Fruit fly (Drosophila melanogaster) whole organism, embryonic: ENCODE results near the gene CG33191.
A peak's percentile ranks its signal among the peaks of the same experiment; 100 is the strongest.

Experiments used
- Ada2b ChIP-seq: fragments of 200-800 bp; sonication (Bioruptor generic); IDR thresholded peaks from 2 replicates; pipeline ENCODE4 v1.3.6; 2022; ENCODE audit warnings: missing biosample characterization, missing genetic modification characterization
- BEAF-32 ChIP-seq: fragments of 200-800 bp; sonication (Bioruptor generic); optimal IDR thresholded peaks from 3 replicates; lab custom pipeline; 2017; ENCODE audit warnings: missing biosample characterization, missing genetic modification characterization, mild to moderate bottlenecking, moderate library complexity, missing genetic modification reagents
- CG10431 ChIP-seq: fragments of 200-800 bp; sonication (Bioruptor generic); optimal IDR thresholded peaks from 3 replicates; lab custom pipeline; 2018; ENCODE audit warnings: missing biosample characterization, mild to moderate bottlenecking, missing genetic modification characterization
- CG12236 ChIP-seq: fragments of 200-800 bp; sonication (Bioruptor generic); optimal IDR thresholded peaks from 2 replicates; lab custom pipeline; 2016; ENCODE audit warnings: missing biosample characterization, missing genetic modification characterization
- CG1233 ChIP-seq: fragments of 200-800 bp; sonication (Bioruptor generic); optimal IDR thresholded peaks from 4 replicates; lab custom pipeline; 2018; ENCODE audit warnings: missing biosample characterization, mild to moderate bottlenecking, missing genetic modification characterization
- CG12659 ChIP-seq: fragments of 200-800 bp; sonication (Bioruptor generic); optimal IDR thresholded peaks from 3 replicates; lab custom pipeline; 2017; ENCODE audit warnings: mild to moderate bottlenecking, missing biosample characterization, missing genetic modification reagents, missing genetic modification characterization
- CG13624 ChIP-seq: fragments of 200-800 bp; sonication (Bioruptor generic); optimal IDR thresholded peaks from 2 replicates; lab custom pipeline; 2016; ENCODE audit warnings: missing biosample characterization, missing genetic modification characterization
- CG13775 ChIP-seq: fragments of 200-800 bp; sonication (Bioruptor generic); optimal IDR thresholded peaks from 3 replicates; lab custom pipeline; 2017; ENCODE audit warnings: missing biosample characterization, mild to moderate bottlenecking, missing genetic modification characterization
- CG14860 ChIP-seq: fragments of 200-800 bp; sonication (Bioruptor generic); IDR thresholded peaks from 3 replicates; pipeline ENCODE4 v1.3.6; 2022; ENCODE audit warnings: missing biosample characterization, missing genetic modification characterization; ENCODE audit not compliant: partially characterized antibody
- CG16779 ChIP-seq: fragments of 200-800 bp; sonication (Bioruptor generic); IDR thresholded peaks from 2 replicates; pipeline ENCODE4 v1.3.6; 2022; ENCODE audit warnings: missing biosample characterization, missing genetic modification characterization
- CG17186 ChIP-seq: fragments of 200-800 bp; sonication (Bioruptor generic); optimal IDR thresholded peaks from 3 replicates; lab custom pipeline; 2017; ENCODE audit warnings: missing biosample characterization, missing genetic modification reagents, missing genetic modification characterization
- CG17361 ChIP-seq: fragments of 200-800 bp; sonication (Bioruptor generic); IDR thresholded peaks from 3 replicates; pipeline ENCODE4 v1.3.6; 2022; ENCODE audit warnings: missing biosample characterization, missing genetic modification characterization
- CG17385 ChIP-seq: fragments of 200-800 bp; sonication (Bioruptor generic); optimal IDR thresholded peaks from 3 replicates; lab custom pipeline; 2018; ENCODE audit warnings: missing biosample characterization, mild to moderate bottlenecking, missing genetic modification characterization
- CG17912 ChIP-seq: fragments of 200-800 bp; sonication (Bioruptor generic); optimal IDR thresholded peaks from 2 replicates; lab custom pipeline; 2018; ENCODE audit warnings: missing biosample characterization, mild to moderate bottlenecking, missing genetic modification characterization
- CG2116 ChIP-seq: fragments of 200-800 bp; sonication (Bioruptor generic); optimal IDR thresholded peaks from 3 replicates; lab custom pipeline; 2018; ENCODE audit warnings: missing biosample characterization, mild to moderate bottlenecking, missing genetic modification characterization
- CG2120 ChIP-seq: fragments of 200-800 bp; sonication (Bioruptor generic); optimal IDR thresholded peaks from 3 replicates; lab custom pipeline; 2016; ENCODE audit warnings: missing biosample characterization, missing genetic modification characterization
- CG43689 ChIP-seq: fragments of 200-800 bp; sonication (Bioruptor generic); IDR thresholded peaks from 2 replicates; pipeline ENCODE4 v1.3.6; 2022; ENCODE audit warnings: missing biosample characterization, missing genetic modification characterization
- CG4707 ChIP-seq: fragments of 200-800 bp; sonication (Bioruptor generic); optimal IDR thresholded peaks from 2 replicates; lab custom pipeline; 2018; ENCODE audit warnings: missing biosample characterization, mild to moderate bottlenecking, missing genetic modification characterization, moderate library complexity
- CG6813 ChIP-seq: fragments of 200-800 bp; sonication (Bioruptor generic); optimal IDR thresholded peaks from 2 replicates; lab custom pipeline; 2017; ENCODE audit warnings: missing biosample characterization, missing genetic modification characterization, mild to moderate bottlenecking, moderate library complexity, missing genetic modification reagents
- CG7928 ChIP-seq: fragments of 200-800 bp; sonication (Bioruptor generic); optimal IDR thresholded peaks from 2 replicates; lab custom pipeline; 2017; ENCODE audit warnings: missing biosample characterization, mild to moderate bottlenecking, missing genetic modification characterization
- CG8290 ChIP-seq, 3 experiments: fragments of 200-800 bp; sonication (Bioruptor generic); optimal IDR thresholded peaks; 2 replicates each; lab custom pipeline; 2016 to 2019; ENCODE audit warnings: missing biosample characterization in 3 of 3, missing genetic modification characterization in 3 of 3, mild to moderate bottlenecking in 2 of 3, moderate library complexity in 1 of 3
- CG8944 ChIP-seq: fragments of 200-800 bp; sonication (Bioruptor generic); optimal IDR thresholded peaks from 3 replicates; lab custom pipeline; 2016; ENCODE audit warnings: missing biosample characterization, missing genetic modification characterization
- CrebB ChIP-seq: fragments of 200-800 bp; sonication (Bioruptor generic); optimal IDR thresholded peaks from 3 replicates; lab custom pipeline; 2018; ENCODE audit warnings: missing biosample characterization, mild to moderate bottlenecking, missing genetic modification characterization
- E2f2 ChIP-seq: fragments of 200-800 bp; sonication (Bioruptor generic); IDR thresholded peaks from 2 replicates; pipeline ENCODE4 v1.3.6; 2022; ENCODE audit warnings: missing biosample characterization, missing genetic modification characterization
- Hsf ChIP-seq: fragments of 200-800 bp; sonication (Bioruptor generic); optimal IDR thresholded peaks from 3 replicates; lab custom pipeline; 2016; ENCODE audit warnings: missing biosample characterization, missing genetic modification characterization
- Mes4 ChIP-seq: fragments of 200-800 bp; sonication (Bioruptor generic); optimal IDR thresholded peaks from 2 replicates; lab custom pipeline; 2016; ENCODE audit warnings: missing biosample characterization, missing genetic modification characterization
- Myb ChIP-seq: fragments of 200-800 bp; sonication (Bioruptor generic); optimal IDR thresholded peaks from 2 replicates; lab custom pipeline; 2016; ENCODE audit warnings: missing biosample characterization, missing genetic modification characterization
- Oaz ChIP-seq: fragments of 200-800 bp; sonication (Bioruptor generic); IDR thresholded peaks from 2 replicates; pipeline ENCODE4 v1.3.6; 2022; ENCODE audit warnings: missing biosample characterization, missing genetic modification characterization
- Sry-β ChIP-seq: fragments of 200-800 bp; sonication (Bioruptor generic); optimal IDR thresholded peaks from 2 replicates; lab custom pipeline; 2018; ENCODE audit warnings: missing biosample characterization, mild to moderate bottlenecking, missing genetic modification characterization, moderate library complexity
- Usf ChIP-seq: fragments of 200-800 bp; sonication (Bioruptor generic); optimal IDR thresholded peaks from 2 replicates; lab custom pipeline; 2017; ENCODE audit warnings: missing genotype, missing biosample characterization, missing genetic modification characterization
- Xbp1 ChIP-seq: fragments of 200-800 bp; sonication (Bioruptor generic); optimal IDR thresholded peaks from 3 replicates; lab custom pipeline; 2016; ENCODE audit warnings: missing biosample characterization, mild to moderate bottlenecking, missing genetic modification characterization
- Xrp1 ChIP-seq: fragments of 200-800 bp; sonication (Bioruptor generic); IDR thresholded peaks from 2 replicates; pipeline ENCODE4 v1.3.6; 2022; ENCODE audit warnings: missing biosample characterization, missing genetic modification characterization
- ap ChIP-seq: fragments of 200-800 bp; sonication (Bioruptor generic); IDR thresholded peaks from 2 replicates; pipeline ENCODE4 v1.3.6; 2022; ENCODE audit warnings: missing biosample characterization, missing genetic modification characterization
- chif ChIP-seq, 2 experiments: fragments of 200-800 bp; sonication (Bioruptor generic); optimal IDR thresholded peaks; 3 replicates each; lab custom pipeline; 2016; ENCODE audit warnings: missing biosample characterization in 2 of 2, missing genetic modification characterization in 2 of 2
- gce ChIP-seq: fragments of 200-800 bp; sonication (Bioruptor generic); IDR thresholded peaks from 3 replicates; pipeline ENCODE4 v1.3.6; 2022; ENCODE audit warnings: missing biosample characterization, missing genetic modification characterization
- gem ChIP-seq: fragments of 200-800 bp; sonication (Bioruptor generic); optimal IDR thresholded peaks from 2 replicates; lab custom pipeline; 2019; ENCODE audit warnings: missing biosample characterization, mild to moderate bottlenecking, missing genetic modification characterization, moderate library complexity
- knrl ChIP-seq: fragments of 200-800 bp; sonication (Bioruptor generic); IDR thresholded peaks from 3 replicates; pipeline ENCODE4 v1.3.6; 2022; ENCODE audit warnings: missing biosample characterization, missing genetic modification characterization; ENCODE audit not compliant: partially characterized antibody
- lmd ChIP-seq: fragments of 200-800 bp; sonication (Bioruptor generic); IDR thresholded peaks from 2 replicates; pipeline ENCODE4 v1.3.6; 2022; ENCODE audit warnings: missing biosample characterization, missing genetic modification characterization
- lola ChIP-seq, 3 experiments: fragments of >200 bp in 2 of 3; fragments of 200-800 bp in 1 of 3; sonication (Bioruptor generic) in 1 of 3; optimal IDR thresholded peaks; 2 replicates each; lab custom pipeline; 2017 to 2019; ENCODE audit warnings: missing biosample characterization in 3 of 3, missing genetic modification characterization in 3 of 3, mild to moderate bottlenecking in 1 of 3, moderate library complexity in 1 of 3
- pan ChIP-seq, 4 experiments: fragments of >200 bp in 3 of 4; fragments of 200-800 bp in 1 of 4; sonication (Bioruptor generic) in 1 of 4; optimal IDR thresholded peaks in 3 of 4; IDR thresholded peaks in 1 of 4; 2 replicates each; pipeline versions ENCODE4 v1.3.6 to Lab custom; 2017 to 2022; ENCODE audit warnings: missing biosample characterization in 2 of 4, missing genetic modification characterization in 2 of 4, mixed read lengths in 1 of 4
- peb ChIP-seq: fragments of 200-800 bp; sonication (Bioruptor generic); IDR thresholded peaks from 2 replicates; pipeline ENCODE4 v1.3.6; 2022; ENCODE audit warnings: missing biosample characterization, missing genetic modification characterization
- scrt ChIP-seq: fragments of 200-800 bp; sonication (Bioruptor generic); optimal IDR thresholded peaks from 2 replicates; lab custom pipeline; 2018; ENCODE audit warnings: missing biosample characterization, mild to moderate bottlenecking, missing genetic modification characterization, moderate library complexity
- sima ChIP-seq: fragments of 200-800 bp; sonication (Bioruptor generic); optimal IDR thresholded peaks from 2 replicates; lab custom pipeline; 2016; ENCODE audit warnings: missing biosample characterization, missing genetic modification characterization
- slbo ChIP-seq: fragments of 200-800 bp; sonication (Bioruptor generic); IDR thresholded peaks from 2 replicates; pipeline ENCODE4 v1.3.6; 2022; ENCODE audit warnings: missing biosample characterization, missing genetic modification characterization
- tll ChIP-seq, 2 experiments: fragments of 200-800 bp in 1 of 2; fragments of >200 bp in 1 of 2; sonication (Bioruptor generic) in 1 of 2; optimal IDR thresholded peaks; 2 replicates each; lab custom pipeline; 2017 to 2019; ENCODE audit warnings: missing biosample characterization in 2 of 2, missing genetic modification characterization in 2 of 2, mild to moderate bottlenecking in 1 of 2, moderate library complexity in 1 of 2
- unc-4 ChIP-seq: fragments of 200-800 bp; sonication (Bioruptor generic); IDR thresholded peaks from 2 replicates; pipeline ENCODE4 v1.3.6; 2022; ENCODE audit warnings: missing biosample characterization, missing genetic modification characterization; ENCODE audit not compliant: partially characterized antibody
- unpg ChIP-seq: fragments of 200-800 bp; sonication (Bioruptor generic); optimal IDR thresholded peaks from 3 replicates; lab custom pipeline; 2018; ENCODE audit warnings: missing biosample characterization, mild to moderate bottlenecking, missing genetic modification characterization, moderate library complexity
- vfl ChIP-seq: fragments of 200-800 bp; sonication (Bioruptor generic); optimal IDR thresholded peaks from 2 replicates; lab custom pipeline; 2016; ENCODE audit warnings: missing biosample characterization, missing genetic modification characterization
- zfh2 ChIP-seq: fragments of 200-800 bp; sonication (Bioruptor generic); optimal IDR thresholded peaks from 2 replicates; lab custom pipeline; 2016; ENCODE audit warnings: missing biosample characterization, missing genetic modification characterization

CG33191 gene

dm6 chr3R:8744198-8744597, 35.5 kb downstream of the CG33191 start (continued):
- TF ChIP-seq CG4707 (no peak), CG10431 (GFP tag; lab: Kevin White, UChicago) (no peak), CG17912 (GFP tag; lab: Kevin White, UChicago) (no peak), vfl (GFP tag; lab: Kevin White, UChicago) (peak; percentile 8), scrt (no peak), CG12236 (no peak), gce (0 out of 3 replicates have a peak, but pooled peaks have one; percentile 14), Myb (GFP tag; lab: Kevin White, UChicago) (no peak), ap (GFP tag; lab: Robert Waterston, UW) (no peak), CG17385 (GFP tag; lab: Kevin White, UChicago) (peak; percentile 30), knrl (GFP tag; lab: Robert Waterston, UW) (no peak), CG6813 (GFP tag; lab: Kevin White, UChicago) (no peak), pan (optimal IDR thresholded peaks at IDR 0.05; lab: Kevin White, UChicago) (no peak), pan (GFP tag; optimal IDR thresholded peaks at IDR 0.05 in 1 of 2, IDR thresholded peaks at IDR 0.05 in 1 of 2) (peak in 1 of 2 experiments; percentile 48), chif (GFP tag; optimal IDR thresholded peaks at IDR 0.05; lab: Kevin White, UChicago) (peak in 1 of 2 experiments; percentile 45), Sry-β (GFP tag; lab: Kevin White, UChicago) (no peak), CG2116 (no peak), Hsf (GFP tag; lab: Kevin White, UChicago) (peak; percentile 46), E2f2 (GFP tag; lab: Robert Waterston, UW) (0 out of 2 replicates have a peak, but pooled peaks have one; percentile 31), CG12659 (GFP tag; lab: Kevin White, UChicago) (peak; percentile 11), Oaz (GFP tag; lab: Robert Waterston, UW) (no peak), peb (GFP tag; lab: Robert Waterston, UW) (peak; percentile 10; the same call in 1 of the 2 replicates), CG17186 (GFP tag; lab: Kevin White, UChicago) (no peak), CG13775 (no peak), CrebB (tag; lab: Kevin White, UChicago) (no peak), zfh2 (GFP tag; lab: Kevin White, UChicago) (no peak), lola (GFP tag; optimal IDR thresholded peaks at IDR 0.05; lab: Kevin White, UChicago) (no peak), CG17361 (0 out of 3 replicates have a peak, but pooled peaks have one; percentile 31), unpg (peak; percentile 65), CG13624 (no peak), CG14860 (GFP tag; lab: Robert Waterston, UW) (no peak), tll (GFP tag; optimal IDR thresholded peaks at IDR 0.05; lab: Kevin White, UChicago) (no peak), Mes4 (GFP tag; lab: Kevin White, UChicago) (peak; percentile 2), CG7928 (GFP tag; lab: Kevin White, UChicago) (no peak), CG16779 (GFP tag; lab: Robert Waterston, UW) (no peak), BEAF-32 (GFP tag; lab: Kevin White, UChicago) (no peak), Xrp1 (GFP tag; lab: Robert Waterston, UW) (peak; percentile 44), unc-4 (GFP tag; lab: Robert Waterston, UW) (no peak), CG1233 (no peak), Usf (GFP tag; lab: Kevin White, UChicago) (no peak), CG2120 (GFP tag; lab: Kevin White, UChicago) (peak; percentile 63), CG8290 (GFP tag; optimal IDR thresholded peaks at IDR 0.05; lab: Kevin White, UChicago) (no peak), CG8290 (tag; optimal IDR thresholded peaks at IDR 0.05; lab: Kevin White, UChicago) (peak in 1 of 2 experiments; percentile 23), CG8944 (GFP tag; lab: Kevin White, UChicago) (peak; percentile 51), gem (peak; percentile 70), CG43689 (GFP tag; lab: Robert Waterston, UW) (no peak), slbo (GFP tag; lab: Robert Waterston, UW) (peak; percentile 35; the same call in 1 of the 2 replicates), sima (GFP tag; lab: Kevin White, UChicago) (no peak), Xbp1 (GFP tag; lab: Kevin White, UChicago) (peak; percentile 61), Ada2b (GFP tag; lab: Robert Waterston, UW) (peak; percentile 65), lmd (GFP tag; lab: Robert Waterston, UW) (peak; percentile 47; the same call in 1 of the 2 replicates)
